Worm (Caenorhabditis elegans) whole organism, young adult: ENCODE measurements around the gene metr-1.

ENCODE experiments used
- C17E4.6 ChIP-seq: fragments of 200-800 bp; sonication (Bioruptor generic); IDR thresholded peaks from 2 replicates; pipeline ENCODE4 v1.3.6; 2022; ENCODE audit warnings: missing genetic modification reagents, missing genetic modification characterization, missing compliant biosample characterization
- F39B2.1 ChIP-seq: fragments of 200-800 bp; sonication (Bioruptor generic); IDR thresholded peaks from 2 replicates; pipeline ENCODE4 v1.3.6; 2022; ENCODE audit warnings: missing genetic modification reagents, missing genetic modification characterization, missing compliant biosample characterization
- Y53F4B.3 ChIP-seq: fragments of 200-800 bp; sonication (Bioruptor generic); IDR thresholded peaks from 2 replicates; pipeline ENCODE4 v1.3.6; 2022; ENCODE audit warnings: missing genetic modification reagents, missing genetic modification characterization, missing compliant biosample characterization
- Y56A3A.18 ChIP-seq: fragments of 200-800 bp; sonication (Bioruptor generic); IDR thresholded peaks from 2 replicates; pipeline ENCODE4 v1.3.6; 2022; ENCODE audit warnings: missing genetic modification reagents, missing genetic modification characterization, missing compliant biosample characterization
- ZK185.1 ChIP-seq: sonication (generic microtip); optimal IDR thresholded peaks from 2 replicates; lab custom pipeline; 2016; ENCODE audit warnings: mild to moderate bottlenecking, missing genetic modification characterization, missing compliant biosample characterization; ENCODE audit not compliant: poor library complexity, severe bottlenecking
- akir-1 ChIP-seq: fragments of 200-800 bp; sonication (Bioruptor generic); optimal IDR thresholded peaks from 2 replicates; lab custom pipeline; 2018; ENCODE audit warnings: mild to moderate bottlenecking, missing genetic modification characterization, moderate library complexity, missing compliant biosample characterization
- ama-1 ChIP-seq, 3 experiments: fragments of 150-350 bp in 1 of 3; sonication (generic microtip) in 2 of 3; optimal IDR thresholded peaks; 2 replicates each; lab custom pipeline; 2014 to 2018; ENCODE audit warnings: missing biosample characterization in 2 of 3, missing genetic modification characterization in 2 of 3, missing genetic modification reagents in 2 of 3
- aptf-2 ChIP-seq: fragments of 200-800 bp; sonication (Bioruptor generic); conservative IDR thresholded peaks from 2 replicates; pipeline ENCODE4 v1.3.6; 2022; ENCODE audit warnings: missing genetic modification reagents, missing genetic modification characterization, missing compliant biosample characterization
- athp-1 ChIP-seq: sonication (generic microtip); optimal IDR thresholded peaks from 2 replicates; lab custom pipeline; 2017; ENCODE audit warnings: mild to moderate bottlenecking, missing genetic modification characterization, missing compliant biosample characterization
- bed-1 ChIP-seq: fragments of 200-800 bp; sonication (Bioruptor generic); IDR thresholded peaks from 2 replicates; pipeline ENCODE4 v1.3.6; 2022; ENCODE audit warnings: missing genetic modification reagents, missing genetic modification characterization, missing compliant biosample characterization
- ccch-3 ChIP-seq: fragments of 200-800 bp; sonication (Bioruptor generic); optimal IDR thresholded peaks from 2 replicates; lab custom pipeline; 2018; ENCODE audit warnings: mild to moderate bottlenecking, missing genetic modification characterization, missing compliant biosample characterization
- chd-7 ChIP-seq: sonication (generic microtip); optimal IDR thresholded peaks from 2 replicates; lab custom pipeline; 2016; ENCODE audit warnings: mild to moderate bottlenecking, missing genetic modification characterization, moderate library complexity, missing compliant biosample characterization
- dox-1 ChIP-seq: fragments of 200-800 bp; sonication (Bioruptor generic); IDR thresholded peaks from 2 replicates; pipeline ENCODE4 v1.3.6; 2022; ENCODE audit warnings: missing genetic modification reagents, missing genetic modification characterization, missing compliant biosample characterization
- dpl-1 ChIP-seq: fragments of 150-350 bp; optimal IDR thresholded peaks from 2 replicates; lab custom pipeline; 2014; ENCODE audit warnings: missing biosample characterization, missing genetic modification reagents, missing genetic modification characterization
- egrh-3 ChIP-seq: fragments of 200-800 bp; sonication (Bioruptor generic); IDR thresholded peaks from 2 replicates; pipeline ENCODE4 v1.3.6; 2022; ENCODE audit warnings: missing genetic modification reagents, missing genetic modification characterization, missing compliant biosample characterization
- ekl-4 ChIP-seq: fragments of 200-800 bp; sonication (Bioruptor generic); IDR thresholded peaks from 2 replicates; pipeline ENCODE4 v1.3.6; 2022; ENCODE audit warnings: missing genetic modification reagents, missing genetic modification characterization, missing compliant biosample characterization
- fkh-3 ChIP-seq: sonication (generic microtip); optimal IDR thresholded peaks from 2 replicates; lab custom pipeline; 2016; ENCODE audit warnings: mild to moderate bottlenecking, missing genetic modification characterization, missing compliant biosample characterization
- hlh-26 ChIP-seq: fragments of 200-800 bp; sonication (Bioruptor generic); conservative IDR thresholded peaks from 2 replicates; pipeline ENCODE4 v1.3.6; 2022; ENCODE audit warnings: missing genetic modification reagents, missing genetic modification characterization, missing compliant biosample characterization
- hmg-20 ChIP-seq: fragments of 200-800 bp; sonication (Bioruptor generic); IDR thresholded peaks from 2 replicates; pipeline ENCODE4 v1.3.6; 2022; ENCODE audit warnings: missing genetic modification reagents, missing genetic modification characterization, missing compliant biosample characterization
- lag-1 ChIP-seq: fragments of 200-800 bp; sonication (Bioruptor generic); IDR thresholded peaks from 2 replicates; pipeline ENCODE4 v1.3.6; 2022; ENCODE audit warnings: missing genetic modification reagents, missing genetic modification characterization, missing compliant biosample characterization
- lin-26 ChIP-seq: fragments of 200-800 bp; sonication (Bioruptor generic); IDR thresholded peaks from 2 replicates; pipeline ENCODE4 v1.3.6; 2022; ENCODE audit warnings: missing genetic modification reagents, missing genetic modification characterization, missing compliant biosample characterization
- lsy-27 ChIP-seq: sonication (generic microtip); optimal IDR thresholded peaks from 2 replicates; lab custom pipeline; 2017; ENCODE audit warnings: missing genetic modification characterization, mild to moderate bottlenecking, missing compliant biosample characterization, antibody characterized with exemption, missing genotype, borderline replicate concordance; ENCODE audit not compliant: insufficient read depth
- madf-10 ChIP-seq: sonication (generic microtip); optimal IDR thresholded peaks from 2 replicates; lab custom pipeline; 2016; ENCODE audit warnings: mild to moderate bottlenecking, missing genetic modification characterization, missing compliant biosample characterization
- madf-3 ChIP-seq: fragments of 200-800 bp; sonication (Bioruptor generic); IDR thresholded peaks from 2 replicates; pipeline ENCODE4 v1.3.6; 2022; ENCODE audit warnings: missing genetic modification reagents, missing genetic modification characterization, missing compliant biosample characterization
- mel-28 ChIP-seq: sonication (generic microtip); optimal IDR thresholded peaks from 2 replicates; lab custom pipeline; 2016; ENCODE audit warnings: borderline replicate concordance, mild to moderate bottlenecking, missing genetic modification characterization, missing compliant biosample characterization
- nhr-179 ChIP-seq: sonication (generic microtip); optimal IDR thresholded peaks from 2 replicates; lab custom pipeline; 2016; ENCODE audit warnings: mild to moderate bottlenecking, missing genetic modification characterization, missing compliant biosample characterization
- pha-4 ChIP-seq: fragments of 150-350 bp; sonication (generic microtip); optimal IDR thresholded peaks from 2 replicates; lab custom pipeline; 2014; ENCODE audit warnings: missing biosample characterization, missing genetic modification reagents, missing genetic modification characterization
- repo-1 ChIP-seq: sonication (generic microtip); optimal IDR thresholded peaks from 2 replicates; lab custom pipeline; 2017; ENCODE audit warnings: mild to moderate bottlenecking, missing genetic modification characterization, missing compliant biosample characterization
- sea-2 ChIP-seq: fragments of 200-800 bp; sonication (Bioruptor generic); IDR thresholded peaks from 2 replicates; pipeline ENCODE4 v1.3.6; 2022; ENCODE audit warnings: missing genetic modification characterization, missing compliant biosample characterization
- tbp1 ChIP-seq: fragments of 200-800 bp; sonication (Bioruptor generic); optimal IDR thresholded peaks from 2 replicates; lab custom pipeline; 2018; ENCODE audit warnings: mild to moderate bottlenecking, missing genetic modification characterization, missing compliant biosample characterization
- unc-62 ChIP-seq: fragments of 150-350 bp; optimal IDR thresholded peaks from 2 replicates; lab custom pipeline; 2014; ENCODE audit warnings: missing biosample characterization, missing genetic modification reagents, missing genetic modification characterization
- xnd-1 ChIP-seq: sonication (generic microtip); optimal IDR thresholded peaks from 2 replicates; lab custom pipeline; 2016; ENCODE audit warnings: missing genotype, missing genetic modification reagents, missing genetic modification characterization, missing compliant biosample characterization
- ztf-3 ChIP-seq: fragments of 200-800 bp; sonication (Bioruptor generic); optimal IDR thresholded peaks from 2 replicates; lab custom pipeline; 2018; ENCODE audit warnings: mild to moderate bottlenecking, missing genetic modification characterization, missing compliant biosample characterization

Gene metr-1

ce11 chrII:10912995-10913394 is 13.4 kb upstream of the metr-1 start (continued):
- TF ChIP-seq lsy-27 (tag; lab: Kevin White, UChicago) (no peak), F39B2.1 (GFP tag; lab: Robert Waterston, UW) (no peak), lin-26 (no peak), pha-4 (tag; lab: Kevin White, UChicago) (no peak), hmg-20 (GFP tag; lab: Robert Waterston, UW) (no peak), dox-1 (no peak)

- no peak for TF ChIP-seq ekl-4
- no peak for TF ChIP-seq dpl-1
- TF ChIP-seq Y53F4B.3 (GFP tag; lab: Robert Waterston, UW) = no peak
- TF ChIP-seq chd-7 (tag; lab: Kevin White, UChicago) = no peak
- TF ChIP-seq fkh-3 (tag; lab: Kevin White, UChicago) = no peak
- TF ChIP-seq tbp1 (GFP tag; lab: Kevin White, UChicago) = no peak
- TF ChIP-seq unc-62 (GFP tag; lab: Kevin White, UChicago) = no peak
- TF ChIP-seq bed-1 (GFP tag; lab: Robert Waterston, UW) = no peak
- no peak for TF ChIP-seq madf-3 (GFP tag; lab: Robert Waterston, UW)
- no peak for TF ChIP-seq aptf-2 (GFP tag; lab: Robert Waterston, UW)
- no peak for TF ChIP-seq ccch-3
- TF ChIP-seq ama-1 (optimal IDR thresholded peaks at IDR 0.05; lab: Kevin White, UChicago) = no peak
- TF ChIP-seq ama-1 (GFP tag; optimal IDR thresholded peaks at IDR 0.05; lab: Kevin White, UChicago) = no peak
- no peak for TF ChIP-seq xnd-1 (tag; lab: Kevin White, UChicago)
- TF ChIP-seq ztf-3 (GFP tag; lab: Kevin White, UChicago) = no peak
Measured at ce11 chrII:10914366-10914765, 12.0 kb upstream of the metr-1 start, which contains the start of gene F44F4.15. TSS of gene F44F4.15 (plus strand) at chrII:10914666.

ce11 chrII:10915732-10916131 is 10.6 kb upstream of the metr-1 start, which contains the start of gene F44F4.9:
TSS of gene F44F4.9 (minus strand) at chrII:10915832.
- no peak for TF ChIP-seq lag-1 (GFP tag; lab: Robert Waterston, UW)
- no peak for TF ChIP-seq dpl-1
- TF ChIP-seq dox-1 = no peak
- no peak for TF ChIP-seq akir-1 (GFP tag; lab: Kevin White, UChicago)
- no peak for TF ChIP-seq madf-10 (tag; lab: Kevin White, UChicago)

ce11 chrII:10917174-10917573 is 9.2 kb upstream of the metr-1 start, which contains the start of gene F44F4.10:
TSS of gene F44F4.10 (minus strand) at chrII:10917274.
- no peak for TF ChIP-seq Y56A3A.18 (GFP tag; lab: Robert Waterston, UW)
- TF ChIP-seq athp-1 (tag; lab: Kevin White, UChicago) = no peak
- no peak for TF ChIP-seq mel-28 (tag; lab: Kevin White, UChicago)
- TF ChIP-seq C17E4.6 = no peak
- TF ChIP-seq hlh-26 (GFP tag; lab: Robert Waterston, UW) = no peak
- TF ChIP-seq sea-2 = no peak
- TF ChIP-seq ZK185.1 (tag; lab: Kevin White, UChicago) = no peak
- TF ChIP-seq nhr-179 (tag; lab: Kevin White, UChicago) = no peak
- TF ChIP-seq repo-1 (tag; lab: Kevin White, UChicago) = no peak
- no peak for TF ChIP-seq egrh-3 (GFP tag; lab: Robert Waterston, UW)
